Worm (Caenorhabditis elegans): Measurements from ENCODE around the gene srj-37.

- no peak for TF ChIP-seq nfya-1 (tag; optimal IDR thresholded peaks at IDR 0.05)
- no peak for TF ChIP-seq lin-11 (tag; optimal IDR thresholded peaks at IDR 0.05)
- no peak for TF ChIP-seq pqm-1 (tag; optimal IDR thresholded peaks at IDR 0.05)
- no peak for TF ChIP-seq elt-4 (tag; optimal IDR thresholded peaks at IDR 0.05)
- TF ChIP-seq mec-3 (tag; optimal IDR thresholded peaks at IDR 0.05; ENCODE audit: borderline replicate concordance), result no peak
- TF ChIP-seq pha-4 (tag; optimal IDR thresholded peaks at IDR 0.05), result no peak
- no peak for TF ChIP-seq ttx-3 (tag; optimal IDR thresholded peaks at IDR 0.05)
- no peak for TF ChIP-seq ama-1 (optimal IDR thresholded peaks at IDR 0.05)
- TF ChIP-seq lim-6 (tag; optimal IDR thresholded peaks at IDR 0.05), result no peak
- TF ChIP-seq ref-2 (tag; optimal IDR thresholded peaks at IDR 0.05), result no peak
- TF ChIP-seq ceh-18 (tag; optimal IDR thresholded peaks at IDR 0.05), result no peak
- TF ChIP-seq rnt-1 (tag; optimal IDR thresholded peaks at IDR 0.05), result no peak
- TF ChIP-seq ceh-48 (tag; optimal IDR thresholded peaks at IDR 0.05), result no peak
Observed at ce11 chrV:624922-625321, 13.5 kb upstream of the srj-37 start, which contains the start of gene srt-17.

All from whole organism, late embryonic.